Worm (Caenorhabditis elegans) whole organism, late embryonic: ENCODE results near the gene C43F9.5.

Experiments used
- C08G9.2 ChIP-seq: sonication (generic microtip); optimal IDR thresholded peaks from 2 replicates; lab custom pipeline; 2016; ENCODE audit warnings: mild to moderate bottlenecking, missing genetic modification characterization, moderate library complexity, missing compliant biosample characterization
- K02D7.2 ChIP-seq: sonication (generic microtip); optimal IDR thresholded peaks from 2 replicates; lab custom pipeline; 2017; ENCODE audit warnings: mild to moderate bottlenecking, missing genetic modification characterization, missing compliant biosample characterization
- Y22D7AL.16 ChIP-seq: sonication (generic microtip); optimal IDR thresholded peaks from 2 replicates; lab custom pipeline; 2016; ENCODE audit warnings: missing genetic modification characterization, missing compliant biosample characterization
- ceh-19 ChIP-seq: fragments of 200-800 bp; sonication (Bioruptor generic); optimal IDR thresholded peaks from 2 replicates; lab custom pipeline; 2018; ENCODE audit warnings: mild to moderate bottlenecking, missing genetic modification characterization, missing compliant biosample characterization
- ceh-22 ChIP-seq: sonication (generic microtip); optimal IDR thresholded peaks from 2 replicates; lab custom pipeline; 2017; ENCODE audit warnings: missing biosample characterization, missing genetic modification characterization
- ceh-24 ChIP-seq: sonication (generic microtip); optimal IDR thresholded peaks from 2 replicates; lab custom pipeline; 2016; ENCODE audit warnings: mild to moderate bottlenecking, missing genetic modification characterization, missing compliant biosample characterization
- ceh-31 ChIP-seq: sonication (generic microtip); optimal IDR thresholded peaks from 2 replicates; lab custom pipeline; 2016; ENCODE audit warnings: missing genetic modification characterization, missing compliant biosample characterization
- ceh-34 ChIP-seq: sonication (generic microtip); optimal IDR thresholded peaks from 2 replicates; lab custom pipeline; 2016; ENCODE audit warnings: mild to moderate bottlenecking, missing genetic modification characterization, missing compliant biosample characterization
- ceh-48 ChIP-seq: sonication (generic microtip); optimal IDR thresholded peaks from 2 replicates; lab custom pipeline; 2016; ENCODE audit warnings: missing genetic modification characterization, inconsistent platforms, missing compliant biosample characterization
- ceh-6 ChIP-seq: fragments of 200-800 bp; sonication (Bioruptor generic); optimal IDR thresholded peaks from 2 replicates; lab custom pipeline; 2018; ENCODE audit warnings: mild to moderate bottlenecking, missing genetic modification characterization, missing compliant biosample characterization
- elt-2 ChIP-seq: sonication (generic microtip); optimal IDR thresholded peaks from 2 replicates; lab custom pipeline; 2016; ENCODE audit warnings: missing genetic modification reagents, missing genetic modification characterization, missing compliant biosample characterization
- fax-1 ChIP-seq: sonication (generic microtip); optimal IDR thresholded peaks from 2 replicates; lab custom pipeline; 2016; ENCODE audit warnings: missing genotype, missing genetic modification characterization, missing compliant biosample characterization
- fkh-6 ChIP-seq: sonication (generic microtip); optimal IDR thresholded peaks from 2 replicates; lab custom pipeline; 2016; ENCODE audit warnings: missing genetic modification characterization, missing compliant biosample characterization
- gmeb-2 ChIP-seq: sonication (generic microtip); optimal IDR thresholded peaks from 2 replicates; lab custom pipeline; 2016; ENCODE audit warnings: missing genetic modification characterization, inconsistent platforms, missing compliant biosample characterization
- hlh-13 ChIP-seq: fragments of 200-800 bp; sonication (Bioruptor generic); optimal IDR thresholded peaks from 2 replicates; lab custom pipeline; 2018; ENCODE audit warnings: mild to moderate bottlenecking, missing genetic modification characterization, missing compliant biosample characterization
- hlh-30 ChIP-seq: sonication (generic microtip); optimal IDR thresholded peaks from 2 replicates; lab custom pipeline; 2017; ENCODE audit warnings: antibody characterized with exemption, missing genetic modification characterization, missing compliant biosample characterization; ENCODE audit not compliant: insufficient read depth
- madf-2 ChIP-seq: sonication (generic microtip); optimal IDR thresholded peaks from 2 replicates; lab custom pipeline; 2017; ENCODE audit warnings: missing genetic modification characterization, missing compliant biosample characterization
- mec-3 ChIP-seq: sonication (generic microtip); optimal IDR thresholded peaks from 2 replicates; lab custom pipeline; 2016; ENCODE audit warnings: borderline replicate concordance, missing genetic modification characterization, missing compliant biosample characterization
- nfya-1 ChIP-seq: sonication (generic microtip); optimal IDR thresholded peaks from 2 replicates; lab custom pipeline; 2017; ENCODE audit warnings: missing genetic modification characterization, mild to moderate bottlenecking, missing compliant biosample characterization, antibody characterized with exemption, moderate library complexity
- pag-3 ChIP-seq: sonication (generic microtip); optimal IDR thresholded peaks from 2 replicates; lab custom pipeline; 2016; ENCODE audit warnings: missing compliant biosample characterization, missing genetic modification characterization, borderline replicate concordance
- pat-9 ChIP-seq: fragments of 200-800 bp; sonication (Bioruptor generic); optimal IDR thresholded peaks from 2 replicates; lab custom pipeline; 2018; ENCODE audit warnings: mild to moderate bottlenecking, missing genetic modification characterization, moderate library complexity, missing compliant biosample characterization
- pha-2 ChIP-seq: sonication (generic microtip); optimal IDR thresholded peaks from 2 replicates; lab custom pipeline; 2017; ENCODE audit warnings: mild to moderate bottlenecking, missing genetic modification characterization, missing compliant biosample characterization
- pha-4 ChIP-seq: fragments of 150-350 bp; optimal IDR thresholded peaks from 2 replicates; lab custom pipeline; 2018; ENCODE audit warnings: missing biosample characterization, missing genetic modification reagents, missing genetic modification characterization
- pqm-1 ChIP-seq: sonication (generic microtip); optimal IDR thresholded peaks from 2 replicates; lab custom pipeline; 2016; ENCODE audit warnings: missing genetic modification characterization, missing compliant biosample characterization
- pros-1 ChIP-seq: fragments of 150-350 bp; optimal IDR thresholded peaks from 2 replicates; lab custom pipeline; 2014; ENCODE audit warnings: missing biosample characterization, missing genetic modification reagents, missing genetic modification characterization
- syd-9 ChIP-seq: sonication (generic microtip); optimal IDR thresholded peaks from 2 replicates; lab custom pipeline; 2016; ENCODE audit warnings: mild to moderate bottlenecking, missing genetic modification characterization, moderate library complexity, missing compliant biosample characterization
- ttx-3 ChIP-seq: sonication (generic microtip); optimal IDR thresholded peaks from 2 replicates; lab custom pipeline; 2016; ENCODE audit warnings: missing genetic modification reagents, missing genetic modification characterization, missing compliant biosample characterization
- unc-3 ChIP-seq, 2 experiments: fragments of 200-800 bp in 1 of 2; sonication (Bioruptor generic) in 1 of 2; sonication (generic microtip) in 1 of 2; conservative IDR thresholded peaks in 1 of 2; optimal IDR thresholded peaks in 1 of 2; 2 replicates each; pipeline versions ENCODE4 v1.3.6 to Lab custom; 2016 to 2022; ENCODE audit warnings: missing compliant biosample characterization in 2 of 2, missing genetic modification characterization in 2 of 2, missing genetic modification reagents in 1 of 2
- unc-42 ChIP-seq: sonication (generic microtip); optimal IDR thresholded peaks from 2 replicates; lab custom pipeline; 2016; ENCODE audit warnings: missing genotype, missing genetic modification characterization, missing compliant biosample characterization
- unc-55 ChIP-seq: sonication (generic microtip); optimal IDR thresholded peaks from 2 replicates; lab custom pipeline; 2017; ENCODE audit warnings: missing biosample characterization, missing genetic modification reagents, missing genetic modification characterization
- unc-86 ChIP-seq: sonication (generic microtip); optimal IDR thresholded peaks from 2 replicates; lab custom pipeline; 2016; ENCODE audit warnings: missing genetic modification characterization, missing compliant biosample characterization
- ztf-16 ChIP-seq: sonication (generic microtip); optimal IDR thresholded peaks from 2 replicates; lab custom pipeline; 2017; ENCODE audit warnings: missing genetic modification characterization, missing compliant biosample characterization

The C43F9.5 gene

ce11 chrIV:10606575-10607080 is 16.1 kb upstream of the C43F9.5 start, which contains the start of gene R09H10.3:
R09H10.3 (plus strand) TSS chrIV:10607030.
- TF ChIP-seq elt-2 (peak; percentile 21), unc-86 (tag; lab: Kevin White, UChicago) (no peak)
- TF ChIP-seq, all 69 proteins: peak for 1

- TF ChIP-seq fax-1 (no peak), ceh-24 (tag; lab: Kevin White, UChicago) (no peak), ceh-6 (no peak), ceh-31 (no peak), hlh-13 (GFP tag; lab: Kevin White, UChicago) (no peak), pha-4 (tag; lab: Kevin White, UChicago) (no peak), ceh-19 (GFP tag; lab: Kevin White, UChicago) (no peak), mec-3 (no peak)
Observed at ce11 chrIV:10602644-10603043, 12.1 kb upstream of the C43F9.5 start, which contains the start of gene R09H10.2. R09H10.2 (plus strand) TSS chrIV:10602944.

DNA sequence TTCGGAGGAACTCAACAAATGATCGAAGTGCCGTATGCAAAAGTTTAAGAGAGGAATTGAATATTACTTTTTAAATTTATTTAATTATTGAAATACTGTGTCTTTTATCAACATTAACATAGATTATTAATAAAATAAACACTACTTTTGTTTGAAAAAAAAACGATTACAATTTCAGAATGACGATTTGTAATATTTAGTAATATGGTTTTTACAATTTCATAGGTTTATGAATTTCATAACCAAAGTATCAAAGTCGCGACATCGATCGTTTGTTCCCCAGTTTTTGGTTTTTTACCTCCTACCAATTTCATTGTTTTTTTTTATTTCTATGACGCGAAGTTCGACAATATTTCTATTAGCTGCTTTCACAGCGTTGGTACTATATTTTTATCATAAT is 9.4 kb upstream of the C43F9.5 start, which contains the start of gene R09H10.1:
R09H10.1 (plus strand) TSS at position 301 of the 400 bp plus-strand sequence.
- no peak for TF ChIP-seq ceh-19 (GFP tag; lab: Kevin White, UChicago)
- TF ChIP-seq, all 69 proteins: peak for 0

DNA sequence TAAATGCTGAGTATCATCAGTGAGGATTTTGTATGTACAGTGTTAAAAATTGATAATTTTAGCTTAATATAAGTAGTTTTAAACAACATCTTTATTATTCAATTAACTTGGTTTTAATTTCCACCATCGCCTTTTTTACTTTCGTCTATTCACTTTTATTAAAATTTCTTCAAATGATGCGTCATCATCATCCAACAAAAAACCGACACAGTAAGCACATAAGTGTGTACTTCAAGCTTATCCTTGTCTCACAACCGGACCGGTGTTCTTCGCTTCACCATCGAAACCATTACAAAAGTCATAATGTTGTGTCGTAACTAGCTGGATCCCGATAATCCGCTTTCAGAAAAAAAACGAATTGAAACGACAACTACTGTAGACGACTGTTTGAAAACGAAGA is 6.0 kb upstream of the C43F9.5 start, which contains the start of gene C43F9.11:
C43F9.11 (plus strand) TSS at position 301 of the 400 bp plus-strand sequence.
- no peak for TF ChIP-seq pha-2 (tag; lab: Kevin White, UChicago)
- no peak for TF ChIP-seq pag-3 (tag; lab: Kevin White, UChicago)
- TF ChIP-seq syd-9 (tag; lab: Kevin White, UChicago) = no peak
- TF ChIP-seq ceh-6 = no peak

ce11 chrIV:10593570-10593969 is 3.0 kb upstream of the C43F9.5 start, which contains the start of gene C43F9.7:
C43F9.7 (minus strand) TSS chrIV:10593670.
- TF ChIP-seq unc-42 (no peak), nfya-1 (tag; lab: Kevin White, UChicago) (no peak), K02D7.2 (tag; lab: Kevin White, UChicago) (no peak), fkh-6 (no peak), unc-3 (GFP tag; conservative IDR thresholded peaks at IDR 0.05; lab: Robert Waterston, UW) (no peak), unc-3 (tag; optimal IDR thresholded peaks at IDR 0.05; lab: Kevin White, UChicago) (no peak), C08G9.2 (no peak), ceh-48 (tag; lab: Kevin White, UChicago) (no peak), ceh-22 (tag; lab: Kevin White, UChicago) (no peak), pat-9 (tag; lab: Kevin White, UChicago) (no peak)

ce11 chrIV:10589072-10589471 is 1.5 kb downstream of the C43F9.5 start, which contains the start of gene C43F9.4:
C43F9.4 (minus strand) TSS chrIV:10589172.
- TF ChIP-seq pros-1 (tag; lab: Kevin White, UChicago) (no peak), syd-9 (tag; lab: Kevin White, UChicago) (no peak), Y22D7AL.16 (tag; lab: Kevin White, UChicago) (no peak), ztf-16 (tag; lab: Kevin White, UChicago) (no peak), unc-55 (GFP tag; lab: Kevin White, UChicago) (no peak), unc-86 (tag; lab: Kevin White, UChicago) (no peak), hlh-30 (tag; lab: Kevin White, UChicago) (no peak), mec-3 (no peak), ceh-34 (tag; lab: Kevin White, UChicago) (no peak), ceh-24 (tag; lab: Kevin White, UChicago) (no peak), nfya-1 (tag; lab: Kevin White, UChicago) (no peak), ttx-3 (no peak), pqm-1 (tag; lab: Kevin White, UChicago) (no peak), gmeb-2 (no peak), madf-2 (tag; lab: Kevin White, UChicago) (no peak)
